Fruit fly (Drosophila melanogaster): ENCODE results near the gene mtm.

mtm gene

dm6 chr2L:6065823-6066222 is 29.0 kb upstream of the mtm start, which contains the start of the genes Fbw5 and CG9147 (continued):
- TF ChIP-seq otp (GFP tag; IDR thresholded peaks at IDR 0.05) (peak; percentile 100), stc (GFP tag; IDR thresholded peaks at IDR 0.05) (peak; percentile 99), CG4328 (GFP tag; optimal IDR thresholded peaks at IDR 0.05) (peak; percentile 83), Gug (GFP tag; IDR thresholded peaks at IDR 0.05) (peak; percentile 99), peb (GFP tag; IDR thresholded peaks at IDR 0.05) (peak; percentile 99), en (GFP tag; optimal IDR thresholded peaks at IDR 0.05) (peak; percentile 99), CG10431 (GFP tag; optimal IDR thresholded peaks at IDR 0.05) (peak; percentile 98), bigmax (GFP tag; optimal IDR thresholded peaks at IDR 0.05) (peak; percentile 81), NC2β (GFP tag; optimal IDR thresholded peaks at IDR 0.05) (peak; percentile 99), caup (GFP tag; optimal IDR thresholded peaks at IDR 0.05; ENCODE audit: severe bottlenecking) (peak; percentile 99), Oaz (GFP tag; IDR thresholded peaks at IDR 0.05) (peak; percentile 99), Hey (tag; optimal IDR thresholded peaks at IDR 0.05) (peak; percentile 97), CG18011 (GFP tag; optimal IDR thresholded peaks at IDR 0.05) (peak; percentile 93), CG14965 (GFP tag; optimal IDR thresholded peaks at IDR 0.05; ENCODE audit: borderline replicate concordance) (peak; percentile 92), MBD-R2 (GFP tag; IDR thresholded peaks at IDR 0.05) (peak; percentile 100), D19A (tag; optimal IDR thresholded peaks at IDR 0.05) (peak; percentile 99), CG8290 (GFP tag; optimal IDR thresholded peaks at IDR 0.05) (peak; percentile 99), CG8290 (tag; optimal IDR thresholded peaks at IDR 0.05) (peak; percentile 97 to 100), tin (GFP tag; optimal IDR thresholded peaks at IDR 0.05) (peak; percentile 99), CG15479 (GFP tag; optimal IDR thresholded peaks at IDR 0.05) (peak; percentile 80), CG9437 (GFP tag; optimal IDR thresholded peaks at IDR 0.05) (peak; percentile 97), wor (GFP tag; IDR thresholded peaks at IDR 0.05) (peak; percentile 99), CG3995 (GFP tag; optimal IDR thresholded peaks at IDR 0.05) (peak; percentile 86), grn (GFP tag; optimal IDR thresholded peaks at IDR 0.05) (peak; percentile 97), CG1233 (GFP tag; optimal IDR thresholded peaks at IDR 0.05) (peak; percentile 99), CG11093 (GFP tag; IDR thresholded peaks at IDR 0.05) (peak; percentile 99), vvl (GFP tag; IDR thresholded peaks at IDR 0.05) (peak; percentile 100), psq (GFP tag; optimal IDR thresholded peaks at IDR 0.05) (peak; percentile 97), CG9727 (GFP tag; optimal IDR thresholded peaks at IDR 0.05) (peak; percentile 100), phol (tag; optimal IDR thresholded peaks at IDR 0.05) (peak; percentile 98), Ssrp (tag; optimal IDR thresholded peaks at IDR 0.05) (peak; percentile 100), CG8281 (tag; optimal IDR thresholded peaks at IDR 0.05) (peak; percentile 94), CG17568 (GFP tag; optimal IDR thresholded peaks at IDR 0.05) (peak; percentile 100), bab2 (GFP tag; optimal IDR thresholded peaks at IDR 0.05) (peak; percentile 100), rib (GFP tag; IDR thresholded peaks at IDR 0.05) (peak; percentile 99), HLH3B (GFP tag; IDR thresholded peaks at IDR 0.05) (peak; percentile 100), disco-r (GFP tag; optimal IDR thresholded peaks at IDR 0.05) (peak; percentile 99), CG13424 (tag; optimal IDR thresholded peaks at IDR 0.05) (peak; percentile 100), Dip3 (GFP tag; optimal IDR thresholded peaks at IDR 0.05) (peak; percentile 99), jumu (GFP tag; optimal IDR thresholded peaks at IDR 0.05) (peak; percentile 99), CHES-1-like (GFP tag; optimal IDR thresholded peaks at IDR 0.05) (peak; percentile 99), jing (GFP tag; optimal IDR thresholded peaks at IDR 0.05) (peak; percentile 100), Side (GFP tag; optimal IDR thresholded peaks at IDR 0.05) (peak; percentile 100), CG17612 (GFP tag; IDR thresholded peaks at IDR 0.05) (peak; percentile 96), CG1024 (GFP tag; IDR thresholded peaks at IDR 0.05) (peak; percentile 98), CG10147 (GFP tag; optimal IDR thresholded peaks at IDR 0.05) (peak; percentile 99), Atf3 (GFP tag; optimal IDR thresholded peaks at IDR 0.05) (peak; percentile 99), CG13287 (GFP tag; IDR thresholded peaks at IDR 0.05; ENCODE audit: partially characterized antibody) (peak; percentile 81), CG17359 (tag; optimal IDR thresholded peaks at IDR 0.05) (peak; percentile 99), sug (tag; optimal IDR thresholded peaks at IDR 0.05) (peak; percentile 98), Ets97D (GFP tag; optimal IDR thresholded peaks at IDR 0.05) (peak; percentile 97), CG34376 (GFP tag; optimal IDR thresholded peaks at IDR 0.05) (peak; percentile 99)

All from whole organism, embryonic.